Fruit fly (Drosophila melanogaster): ENCODE results near the gene CG34279.

DNA sequence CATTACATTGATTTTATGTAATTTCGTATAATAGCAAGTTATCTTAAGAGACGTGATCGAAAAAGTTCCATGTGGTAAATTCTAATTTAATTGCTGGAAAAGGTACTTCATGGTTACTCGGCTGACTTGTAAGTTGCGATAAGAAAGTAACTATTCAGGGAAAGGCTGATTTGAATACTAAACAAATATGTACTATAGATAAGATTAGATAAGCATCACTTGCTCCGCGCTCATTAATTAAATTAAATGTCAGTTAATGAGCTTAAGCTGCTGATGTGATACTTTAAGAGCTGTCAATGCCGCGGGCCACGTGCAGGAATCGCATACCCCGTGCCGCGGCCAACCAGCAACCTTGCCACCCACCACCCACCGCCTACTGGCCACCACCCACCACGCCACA is 3.0 kb downstream of the CG34279 start:
- no peak for TF ChIP-seq CG5204 (GFP tag; optimal IDR thresholded peaks at IDR 0.05)
- no peak for TF ChIP-seq tj (GFP tag; optimal IDR thresholded peaks at IDR 0.05)
- TF ChIP-seq Mnt (GFP tag; optimal IDR thresholded peaks at IDR 0.05), result no peak
